Worm (Caenorhabditis elegans) whole organism, L4/young adult: ENCODE data around the gene islo-1.

Experiments used
- W03F9.2 ChIP-seq: fragments of 150-350 bp; optimal IDR thresholded peaks from 2 replicates; lab custom pipeline; 2014; ENCODE audit warnings: missing biosample characterization, missing genetic modification characterization
- dao-5 ChIP-seq: sonication (generic microtip); optimal IDR thresholded peaks from 2 replicates; lab custom pipeline; 2016; ENCODE audit warnings: missing genotype, missing genetic modification characterization, moderate library complexity, missing compliant biosample characterization

DNA sequence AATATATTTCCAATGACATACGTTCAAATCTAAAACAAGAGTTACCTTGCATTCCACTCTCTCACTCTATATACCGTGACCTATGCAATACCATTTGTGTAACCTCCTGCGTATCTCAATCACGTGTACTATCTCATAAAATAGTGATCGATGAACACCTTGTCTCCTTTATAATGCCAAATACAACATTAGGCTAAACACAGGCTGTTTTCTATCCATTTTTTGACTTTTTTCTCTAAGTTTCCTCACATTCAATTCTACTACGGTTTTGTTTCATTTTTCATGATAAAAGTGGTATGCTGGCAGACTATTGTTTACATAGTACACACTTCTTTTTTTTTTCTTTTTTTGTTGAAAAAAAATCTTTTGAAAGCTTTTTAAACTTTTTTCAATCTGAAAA is 10.1 kb downstream of the islo-1 start:
- no peak for TF ChIP-seq dao-5 (tag; lab: Kevin White, UChicago)
- no peak for TF ChIP-seq W03F9.2 (tag; lab: Kevin White, UChicago)
